Worm (Caenorhabditis elegans): ENCODE results near the gene scl-15.

Gene scl-15

DNA sequence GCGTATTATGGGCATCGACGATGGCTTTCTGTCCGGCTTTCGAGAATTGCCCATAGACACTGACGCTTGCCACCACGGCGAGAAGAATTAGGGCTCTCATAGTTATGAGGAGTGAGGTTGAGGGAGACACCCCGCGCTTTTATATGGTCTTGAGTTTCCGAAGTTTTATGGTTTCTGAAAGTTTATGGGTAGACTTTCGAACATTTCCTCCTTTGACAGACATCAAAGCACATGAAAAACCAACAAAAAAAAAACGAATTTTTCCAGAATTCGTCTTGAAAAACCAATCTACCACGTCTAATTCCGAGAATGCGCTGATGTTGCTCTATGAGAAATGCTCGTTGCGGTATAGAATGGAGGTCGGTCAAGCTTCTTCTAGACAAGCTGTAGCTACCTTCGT, at the start of gene scl-15:
scl-15 (minus strand) TSS at position 101 of the 400 bp plus-strand sequence.
- TF ChIP-seq klf-2 (GFP tag; conservative IDR thresholded peaks at IDR 0.05) (no peak), ref-1 (GFP tag; conservative IDR thresholded peaks at IDR 0.05) (no peak), flt-1 (GFP tag; IDR thresholded peaks at IDR 0.05) (no peak), tab-1 (GFP tag; IDR thresholded peaks at IDR 0.05) (no peak), ztf-29 (GFP tag; IDR thresholded peaks at IDR 0.05) (no peak), ztf-23 (GFP tag; IDR thresholded peaks at IDR 0.05) (no peak), med-1 (GFP tag; optimal IDR thresholded peaks at IDR 0.05; ENCODE audit: insufficient read depth) (no peak), T22C8.4 (GFP tag; IDR thresholded peaks at IDR 0.05) (no peak), cog-1 (tag; optimal IDR thresholded peaks at IDR 0.05) (no peak)

DNA sequence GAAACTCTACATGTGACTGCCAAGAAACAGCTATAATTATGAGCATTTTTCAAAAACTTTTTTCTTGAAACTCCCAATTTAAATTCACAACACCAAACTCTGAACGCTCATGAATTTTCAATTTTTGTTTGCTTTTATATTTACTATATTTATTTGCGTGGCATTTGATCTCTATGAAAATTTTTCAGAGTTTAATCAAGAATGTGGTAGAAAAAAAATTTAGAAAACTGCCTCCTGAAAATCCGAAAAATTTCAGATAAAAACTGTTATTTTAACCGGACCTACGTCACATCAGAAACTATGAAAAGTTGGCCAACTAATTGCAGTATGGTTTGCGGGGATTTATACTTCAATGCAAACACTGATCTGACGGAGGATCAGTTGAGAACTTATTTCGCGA, 47.6 kb upstream of the scl-15 start, which contains the start of gene irld-27:
irld-27 (plus strand) TSS at position 301 of the 400 bp plus-strand sequence.
- TF ChIP-seq ztf-29 (GFP tag; IDR thresholded peaks at IDR 0.05) (no peak), ref-1 (GFP tag; conservative IDR thresholded peaks at IDR 0.05) (no peak), klf-2 (GFP tag; conservative IDR thresholded peaks at IDR 0.05) (no peak), tab-1 (GFP tag; IDR thresholded peaks at IDR 0.05) (no peak), ztf-23 (GFP tag; IDR thresholded peaks at IDR 0.05) (no peak), med-1 (GFP tag; optimal IDR thresholded peaks at IDR 0.05; ENCODE audit: insufficient read depth) (no peak), cog-1 (tag; optimal IDR thresholded peaks at IDR 0.05) (no peak), flt-1 (GFP tag; IDR thresholded peaks at IDR 0.05) (no peak), T22C8.4 (GFP tag; IDR thresholded peaks at IDR 0.05) (no peak)

DNA sequence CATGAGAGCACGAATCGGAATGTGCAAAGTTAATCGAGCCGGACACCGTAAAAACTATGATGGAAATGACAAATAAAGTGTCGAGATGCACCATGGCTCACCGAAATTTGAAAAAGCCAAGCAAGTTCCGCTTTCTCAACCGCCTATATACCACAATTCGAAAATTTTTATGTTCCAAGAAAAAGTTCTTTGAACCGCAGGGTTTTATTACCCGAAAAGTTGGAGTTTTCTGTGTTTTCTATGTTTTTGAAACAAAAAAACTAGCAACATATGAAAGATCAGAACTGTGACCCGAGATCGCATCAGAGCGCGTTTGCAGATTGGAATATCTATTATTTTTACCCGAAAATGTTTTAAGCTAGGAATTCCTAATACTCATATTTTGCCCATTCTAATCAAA, 42.6 kb upstream of the scl-15 start, which contains the start of gene Y46D2A.3:
Y46D2A.3 (minus strand) TSS at position 101 of the 400 bp plus-strand sequence.
- TF ChIP-seq ztf-23 (GFP tag; IDR thresholded peaks at IDR 0.05) (no peak), ztf-29 (GFP tag; IDR thresholded peaks at IDR 0.05) (no peak), tab-1 (GFP tag; IDR thresholded peaks at IDR 0.05) (no peak), cog-1 (tag; optimal IDR thresholded peaks at IDR 0.05) (no peak), T22C8.4 (GFP tag; IDR thresholded peaks at IDR 0.05) (no peak), klf-2 (GFP tag; conservative IDR thresholded peaks at IDR 0.05) (no peak)

DNA sequence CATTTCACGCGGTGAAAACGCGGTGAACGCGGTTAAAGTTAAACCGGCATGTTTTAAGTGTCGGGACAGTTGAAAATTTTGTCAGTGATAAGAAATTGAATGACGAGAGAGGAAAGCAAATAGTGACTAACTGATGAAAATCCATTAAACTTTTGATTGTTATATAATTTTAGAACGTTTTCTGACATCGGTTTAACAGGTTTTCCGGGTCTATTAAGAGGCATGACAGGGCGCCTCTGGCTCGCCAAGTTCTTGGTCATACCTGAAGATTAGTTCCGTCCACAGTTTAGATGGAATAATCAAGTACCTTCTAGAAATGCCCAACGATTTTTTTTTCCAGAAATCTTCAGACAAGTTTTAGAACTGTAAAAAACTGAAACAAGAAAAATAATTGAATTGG, 38.7 kb upstream of the scl-15 start, which contains the start of gene Y46D2A.2:
Y46D2A.2 (minus strand) TSS at position 101 of the 400 bp plus-strand sequence.
- TF ChIP-seq ref-1 (GFP tag; conservative IDR thresholded peaks at IDR 0.05) (no peak), klf-2 (GFP tag; conservative IDR thresholded peaks at IDR 0.05) (no peak), cog-1 (tag; optimal IDR thresholded peaks at IDR 0.05) (no peak), med-1 (GFP tag; optimal IDR thresholded peaks at IDR 0.05; ENCODE audit: insufficient read depth) (no peak), T22C8.4 (GFP tag; IDR thresholded peaks at IDR 0.05) (no peak), flt-1 (GFP tag; IDR thresholded peaks at IDR 0.05) (no peak), ztf-29 (GFP tag; IDR thresholded peaks at IDR 0.05) (no peak), tab-1 (GFP tag; IDR thresholded peaks at IDR 0.05) (no peak), ztf-23 (GFP tag; IDR thresholded peaks at IDR 0.05) (no peak)

DNA sequence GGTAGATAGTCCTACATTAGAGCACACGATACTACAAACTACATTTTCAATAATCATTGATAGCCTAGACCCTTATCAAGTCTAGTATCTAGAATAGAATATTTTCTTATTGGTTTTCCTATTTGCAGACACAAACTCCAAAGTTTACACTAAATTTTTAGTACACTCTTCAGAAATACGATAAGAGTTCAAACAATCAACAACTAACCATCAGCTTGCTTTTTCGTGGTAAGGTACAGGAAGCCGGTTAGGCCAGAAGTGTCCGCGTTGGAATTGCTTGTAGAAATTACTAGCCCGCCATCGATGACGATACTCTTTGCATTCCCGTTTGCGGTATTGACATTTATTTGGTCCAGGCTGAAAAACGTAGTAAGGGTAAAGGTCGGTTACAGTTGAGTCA, 37.8 kb upstream of the scl-15 start, which contains the start of gene Y46D2A.1:
Y46D2A.1 (plus strand) TSS at position 301 of the 400 bp plus-strand sequence.
- TF ChIP-seq med-1 (GFP tag; optimal IDR thresholded peaks at IDR 0.05; ENCODE audit: insufficient read depth), result no peak
- no peak for TF ChIP-seq T22C8.4 (GFP tag; IDR thresholded peaks at IDR 0.05)
- no peak for TF ChIP-seq ztf-29 (GFP tag; IDR thresholded peaks at IDR 0.05)
- no peak for TF ChIP-seq tab-1 (GFP tag; IDR thresholded peaks at IDR 0.05)
- TF ChIP-seq cog-1 (tag; optimal IDR thresholded peaks at IDR 0.05), result no peak
- TF ChIP-seq ztf-23 (GFP tag; IDR thresholded peaks at IDR 0.05), result no peak
- TF ChIP-seq ref-1 (GFP tag; conservative IDR thresholded peaks at IDR 0.05), result no peak
- TF ChIP-seq flt-1 (GFP tag; IDR thresholded peaks at IDR 0.05), result no peak
- no peak for TF ChIP-seq klf-2 (GFP tag; conservative IDR thresholded peaks at IDR 0.05)

DNA sequence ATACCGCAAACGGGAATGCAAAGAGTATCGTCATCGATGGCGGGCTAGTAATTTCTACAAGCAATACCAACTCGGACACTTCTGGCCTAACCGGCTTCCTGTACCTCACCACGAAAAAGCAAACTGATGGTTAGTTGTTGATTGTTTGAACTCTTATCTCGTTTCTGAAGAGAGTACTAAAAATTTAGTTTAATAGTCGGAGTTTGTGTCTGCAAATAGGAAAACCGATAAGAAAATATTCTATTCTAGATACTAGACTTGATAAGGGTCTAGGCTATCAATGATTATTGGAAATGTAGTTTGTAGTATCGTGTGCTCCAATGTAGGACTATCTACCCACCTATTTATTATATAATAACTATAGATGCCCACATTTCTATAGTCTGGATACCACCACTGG, 34.4 kb upstream of the scl-15 start:
- TF ChIP-seq ref-1 (GFP tag; conservative IDR thresholded peaks at IDR 0.05) (no peak), cog-1 (tag; optimal IDR thresholded peaks at IDR 0.05) (no peak), T22C8.4 (GFP tag; IDR thresholded peaks at IDR 0.05) (no peak), ztf-23 (GFP tag; IDR thresholded peaks at IDR 0.05) (no peak), klf-2 (GFP tag; conservative IDR thresholded peaks at IDR 0.05) (no peak), ztf-29 (GFP tag; IDR thresholded peaks at IDR 0.05) (no peak), med-1 (GFP tag; optimal IDR thresholded peaks at IDR 0.05; ENCODE audit: insufficient read depth) (no peak), flt-1 (GFP tag; IDR thresholded peaks at IDR 0.05) (no peak), tab-1 (GFP tag; IDR thresholded peaks at IDR 0.05) (no peak)

DNA sequence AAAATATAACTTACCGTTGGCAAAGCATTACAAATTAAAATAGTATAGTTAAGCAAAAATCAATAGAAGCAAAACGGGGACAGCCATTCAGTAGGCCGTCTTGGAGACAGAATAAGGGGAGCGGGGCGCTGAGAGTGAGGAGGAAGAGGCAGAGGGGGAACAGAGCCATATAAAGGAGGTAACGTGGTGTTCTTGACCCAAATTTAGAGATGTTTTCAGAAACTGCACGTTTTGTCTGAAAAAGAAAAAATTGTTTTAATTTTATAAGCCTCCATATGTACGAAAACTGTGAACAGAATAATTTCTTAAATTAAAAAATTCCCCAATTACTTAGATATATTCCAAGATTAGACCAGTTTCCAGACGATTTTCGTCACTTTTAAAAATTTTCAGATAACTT, 29.0 kb upstream of the scl-15 start, which contains the start of gene F39E9.6:
F39E9.6 (minus strand) TSS at position 101 of the 400 bp plus-strand sequence.
- no peak for TF ChIP-seq tab-1 (GFP tag; IDR thresholded peaks at IDR 0.05)

DNA sequence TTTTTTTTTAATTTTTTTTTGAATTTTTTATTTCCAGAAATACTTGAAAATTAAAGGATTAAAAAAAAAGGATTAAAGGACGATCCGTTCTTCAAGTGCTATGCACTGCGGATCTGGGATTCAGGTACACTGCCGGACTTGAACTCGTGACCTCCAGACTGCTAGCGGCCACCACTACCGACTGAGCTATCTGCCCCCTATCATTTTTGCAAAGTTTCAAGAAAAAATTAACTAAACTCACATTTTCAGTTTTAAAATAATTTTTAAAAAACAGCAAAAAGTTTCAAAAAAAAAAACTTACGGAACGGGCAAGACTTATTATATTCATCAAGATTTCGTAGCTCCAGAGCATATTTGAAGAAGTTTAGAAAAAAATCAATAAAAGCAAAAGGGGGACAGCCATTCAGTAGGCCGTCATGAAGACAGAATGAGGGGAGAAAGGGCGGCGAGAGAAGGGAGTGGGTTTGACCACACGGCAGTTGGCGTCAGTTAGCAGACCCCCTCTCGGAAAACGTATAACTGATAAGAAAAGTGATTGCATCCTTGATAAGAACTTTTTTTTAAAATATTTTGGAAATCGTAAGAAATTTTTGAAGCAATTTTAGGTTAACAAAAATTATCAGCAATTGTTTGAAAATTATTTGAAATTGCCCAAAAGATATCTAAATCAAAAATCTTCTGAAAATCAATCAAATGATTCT, 26.6 kb upstream of the scl-15 start:
- TF ChIP-seq T22C8.4 (GFP tag; IDR thresholded peaks at IDR 0.05), result peak; percentile 48
- no peak for TF ChIP-seq klf-2 (GFP tag; conservative IDR thresholded peaks at IDR 0.05)
- no peak for TF ChIP-seq ref-1 (GFP tag; conservative IDR thresholded peaks at IDR 0.05)
- TF ChIP-seq tab-1 (GFP tag; IDR thresholded peaks at IDR 0.05), result no peak
- no peak for TF ChIP-seq med-1 (GFP tag; optimal IDR thresholded peaks at IDR 0.05; ENCODE audit: insufficient read depth)
- no peak for TF ChIP-seq ztf-29 (GFP tag; IDR thresholded peaks at IDR 0.05)
- no peak for TF ChIP-seq cog-1 (tag; optimal IDR thresholded peaks at IDR 0.05)
- TF ChIP-seq flt-1 (GFP tag; IDR thresholded peaks at IDR 0.05), result no peak
- TF ChIP-seq ztf-23 (GFP tag; IDR thresholded peaks at IDR 0.05), result no peak

DNA sequence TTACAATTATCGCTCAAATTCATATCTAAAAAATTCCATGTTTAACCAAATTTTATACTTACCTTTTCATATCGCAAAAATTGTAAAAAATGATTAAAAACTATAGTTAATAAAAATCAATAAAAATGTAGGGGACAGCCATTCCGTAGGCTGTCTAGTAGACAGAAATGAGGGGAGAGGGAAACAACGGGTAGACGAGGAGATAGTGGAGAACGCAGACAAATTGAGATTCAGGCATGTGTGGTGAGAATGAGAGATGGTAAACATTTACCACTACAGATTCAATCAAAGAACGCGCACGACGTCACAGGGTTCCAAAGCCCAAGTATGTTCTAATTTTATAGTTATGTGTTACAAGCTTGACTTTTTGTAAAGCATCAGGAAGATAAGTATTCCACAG, 19.1 kb upstream of the scl-15 start:
- TF ChIP-seq tab-1 (GFP tag; IDR thresholded peaks at IDR 0.05) (no peak), ztf-29 (GFP tag; IDR thresholded peaks at IDR 0.05) (no peak), ztf-23 (GFP tag; IDR thresholded peaks at IDR 0.05) (no peak), med-1 (GFP tag; optimal IDR thresholded peaks at IDR 0.05; ENCODE audit: insufficient read depth) (no peak), cog-1 (tag; optimal IDR thresholded peaks at IDR 0.05) (peak; percentile 12), flt-1 (GFP tag; IDR thresholded peaks at IDR 0.05) (no peak), ref-1 (GFP tag; conservative IDR thresholded peaks at IDR 0.05) (no peak), klf-2 (GFP tag; conservative IDR thresholded peaks at IDR 0.05) (no peak), T22C8.4 (GFP tag; IDR thresholded peaks at IDR 0.05) (peak; percentile 32; the same call in 1 of the 2 replicates)

Data from whole organism, midembryonic.